Fruit fly (Drosophila melanogaster) whole organism: ENCODE data around the gene GAA1.

ENCODE experiments used
- Dll ChIP-seq: fragments of >200 bp; optimal IDR thresholded peaks from 2 replicates; lab custom pipeline; 2017
- EcR ChIP-seq, 2 experiments: fragments of >200 bp; optimal IDR thresholded peaks; 2 replicates each; lab custom pipeline; 2017; ENCODE audit warnings: missing biosample characterization in 2 of 2, missing genetic modification characterization in 2 of 2, missing genetic modification reagents in 2 of 2
- pan ChIP-seq: fragments of >200 bp; optimal IDR thresholded peaks from 2 replicates; lab custom pipeline; 2017
- psq ChIP-seq: fragments of >200 bp; optimal IDR thresholded peaks from 2 replicates; lab custom pipeline; 2017
- usp ChIP-seq: fragments of >200 bp; optimal IDR thresholded peaks from 2 replicates; lab custom pipeline; 2017; ENCODE audit warnings: missing biosample characterization, missing genetic modification characterization, mixed read lengths

- TF ChIP-seq psq (lab: Kevin White, UChicago) (no peak), Dll (no peak), EcR (GFP tag; optimal IDR thresholded peaks at IDR 0.05; lab: Kevin White, UChicago) (no peak), usp (GFP tag; lab: Kevin White, UChicago) (no peak), pan (lab: Kevin White, UChicago) (no peak)
These were observed 28.2 kb downstream of the GAA1 start, which contains the start of gene CG12729 for dm6 chrX:5844980-5845379.
